Fruit fly (Drosophila melanogaster) whole organism, prepupa: Measurements from ENCODE around the gene Osi6.

Source experiments
- Blimp-1 ChIP-seq: fragments of 200-800 bp; sonication (Bioruptor generic); optimal IDR thresholded peaks from 3 replicates; lab custom pipeline; 2017; ENCODE audit warnings: missing biosample characterization, missing genetic modification characterization, mild to moderate bottlenecking, moderate library complexity, missing genetic modification reagents
- CG11762 ChIP-seq: fragments of 200-800 bp; sonication (Bioruptor generic); optimal IDR thresholded peaks from 3 replicates; lab custom pipeline; 2016; ENCODE audit warnings: missing biosample characterization, missing genetic modification characterization; ENCODE audit not compliant: insufficient read depth
- CG15336 ChIP-seq: fragments of 200-800 bp; sonication (Bioruptor generic); IDR thresholded peaks from 2 replicates; pipeline ENCODE4 v1.3.6; 2022; ENCODE audit warnings: missing biosample characterization, missing genetic modification characterization
- CG16779 ChIP-seq: fragments of 200-800 bp; sonication (Bioruptor generic); optimal IDR thresholded peaks from 3 replicates; lab custom pipeline; 2017; ENCODE audit warnings: missing biosample characterization, mild to moderate bottlenecking, missing genetic modification characterization
- CG32006 ChIP-seq: fragments of 200-800 bp; sonication (Bioruptor generic); optimal IDR thresholded peaks from 3 replicates; lab custom pipeline; 2017; ENCODE audit warnings: missing biosample characterization, mild to moderate bottlenecking, missing genetic modification characterization
- CG34406 ChIP-seq: fragments of 200-800 bp; sonication (Bioruptor generic); optimal IDR thresholded peaks from 3 replicates; lab custom pipeline; 2016; ENCODE audit warnings: missing biosample characterization, missing genetic modification characterization
- CG3919 ChIP-seq: fragments of 200-800 bp; sonication (Bioruptor generic); optimal IDR thresholded peaks from 3 replicates; lab custom pipeline; 2016; ENCODE audit warnings: missing biosample characterization, missing genetic modification characterization
- CG4318 ChIP-seq: fragments of 200-800 bp; sonication (Bioruptor generic); optimal IDR thresholded peaks from 3 replicates; lab custom pipeline; 2017; ENCODE audit warnings: missing biosample characterization, mild to moderate bottlenecking, missing genetic modification characterization
- CG6163 ChIP-seq: fragments of 200-800 bp; sonication (Bioruptor generic); IDR thresholded peaks from 3 replicates; pipeline ENCODE4 v1.3.6; 2022; ENCODE audit warnings: missing biosample characterization, missing genetic modification characterization
- CG6276 ChIP-seq: fragments of 200-800 bp; sonication (Bioruptor generic); optimal IDR thresholded peaks from 2 replicates; lab custom pipeline; 2017; ENCODE audit warnings: missing biosample characterization, mild to moderate bottlenecking, missing genetic modification characterization
- CG6792 ChIP-seq: fragments of 200-800 bp; sonication (Bioruptor generic); optimal IDR thresholded peaks from 3 replicates; lab custom pipeline; 2016; ENCODE audit warnings: missing biosample characterization, missing genetic modification characterization
- CG6808 ChIP-seq: fragments of 200-800 bp; sonication (Bioruptor generic); optimal IDR thresholded peaks from 3 replicates; lab custom pipeline; 2017; ENCODE audit warnings: missing biosample characterization, missing genetic modification characterization, mild to moderate bottlenecking, moderate library complexity, missing genetic modification reagents
- CG8119 ChIP-seq: fragments of 200-800 bp; sonication (Bioruptor generic); IDR thresholded peaks from 3 replicates; pipeline ENCODE4 v1.3.6; 2022; ENCODE audit warnings: missing biosample characterization, missing genetic modification characterization
- CG8632 ChIP-seq: fragments of 200-800 bp; sonication (Bioruptor generic); optimal IDR thresholded peaks from 3 replicates; lab custom pipeline; 2016; ENCODE audit warnings: missing biosample characterization, missing genetic modification characterization
- Eip75B ChIP-seq: fragments of 200-800 bp; sonication (Bioruptor generic); optimal IDR thresholded peaks from 3 replicates; lab custom pipeline; 2016; ENCODE audit warnings: missing biosample characterization, missing genetic modification characterization
- Eip78C ChIP-seq: fragments of 200-800 bp; sonication (Bioruptor generic); peaks from one replicate; lab custom pipeline; 2016; ENCODE audit warnings: missing biosample characterization, missing genetic modification characterization
- Hr4 ChIP-seq: fragments of 200-800 bp; sonication (Bioruptor generic); optimal IDR thresholded peaks from 3 replicates; lab custom pipeline; 2016; ENCODE audit warnings: missing biosample characterization, missing genetic modification characterization
- OdsH ChIP-seq: fragments of 200-800 bp; sonication (Bioruptor generic); optimal IDR thresholded peaks from 3 replicates; lab custom pipeline; 2016; ENCODE audit warnings: missing biosample characterization, missing genetic modification characterization
- Smox ChIP-seq: fragments of 200-800 bp; sonication (Bioruptor generic); optimal IDR thresholded peaks from 3 replicates; lab custom pipeline; 2016; ENCODE audit warnings: missing biosample characterization, missing genetic modification characterization
- Sox102F ChIP-seq: fragments of 200-800 bp; sonication (Bioruptor generic); optimal IDR thresholded peaks from 2 replicates; lab custom pipeline; 2016; ENCODE audit warnings: missing biosample characterization, mild to moderate bottlenecking, missing genetic modification characterization
- Sox14 ChIP-seq: fragments of 200-800 bp; sonication (Bioruptor generic); optimal IDR thresholded peaks from 3 replicates; lab custom pipeline; 2016; ENCODE audit warnings: missing biosample characterization, missing genetic modification characterization
- achi ChIP-seq: fragments of 200-800 bp; sonication (Bioruptor generic); optimal IDR thresholded peaks from 3 replicates; lab custom pipeline; 2016; ENCODE audit warnings: missing biosample characterization, missing genetic modification characterization
- acj6 ChIP-seq: fragments of 200-800 bp; sonication (Bioruptor generic); optimal IDR thresholded peaks from 3 replicates; lab custom pipeline; 2016; ENCODE audit warnings: missing biosample characterization, missing genetic modification characterization
- cyc ChIP-seq: fragments of 200-800 bp; sonication (Bioruptor generic); optimal IDR thresholded peaks from 3 replicates; lab custom pipeline; 2016; ENCODE audit warnings: missing biosample characterization, missing genetic modification characterization
- dac ChIP-seq: fragments of 200-800 bp; sonication (Bioruptor generic); optimal IDR thresholded peaks from 2 replicates; lab custom pipeline; 2017; ENCODE audit warnings: missing biosample characterization, mild to moderate bottlenecking, missing genetic modification characterization
- eg ChIP-seq: fragments of 200-800 bp; sonication (Bioruptor generic); IDR thresholded peaks from 3 replicates; pipeline ENCODE4 v1.3.6; 2022; ENCODE audit warnings: missing biosample characterization, missing genetic modification characterization
- fd59A ChIP-seq: fragments of 200-800 bp; sonication (Bioruptor generic); optimal IDR thresholded peaks from 2 replicates; lab custom pipeline; 2017; ENCODE audit warnings: missing biosample characterization, mild to moderate bottlenecking, missing genetic modification characterization, missing genetic modification reagents
- fkh ChIP-seq: fragments of 200-800 bp; sonication (Bioruptor generic); optimal IDR thresholded peaks from 3 replicates; lab custom pipeline; 2017; ENCODE audit warnings: missing biosample characterization, mild to moderate bottlenecking, missing genetic modification characterization, moderate library complexity
- lz ChIP-seq: fragments of 200-800 bp; sonication (Bioruptor generic); optimal IDR thresholded peaks from 3 replicates; lab custom pipeline; 2016; ENCODE audit warnings: missing biosample characterization, missing genetic modification characterization
- net ChIP-seq: fragments of 200-800 bp; sonication (Bioruptor generic); optimal IDR thresholded peaks from 3 replicates; lab custom pipeline; 2016; ENCODE audit warnings: missing biosample characterization, missing genetic modification characterization
- pdm3 ChIP-seq: fragments of 200-800 bp; sonication (Bioruptor generic); optimal IDR thresholded peaks from 3 replicates; lab custom pipeline; 2016; ENCODE audit warnings: missing biosample characterization, missing genetic modification characterization
- salr ChIP-seq, 2 experiments: fragments of 200-800 bp; sonication (Bioruptor generic); optimal IDR thresholded peaks; 3 replicates each; lab custom pipeline; 2016 to 2018; ENCODE audit warnings: missing biosample characterization in 2 of 2, missing genetic modification characterization in 2 of 2, mild to moderate bottlenecking in 1 of 2
- topi ChIP-seq: fragments of 200-800 bp; sonication (Bioruptor generic); optimal IDR thresholded peaks from 3 replicates; lab custom pipeline; 2016; ENCODE audit warnings: missing biosample characterization, missing genetic modification characterization
- vri ChIP-seq: fragments of 200-800 bp; sonication (Bioruptor generic); optimal IDR thresholded peaks from 3 replicates; lab custom pipeline; 2016; ENCODE audit warnings: missing biosample characterization, mild to moderate bottlenecking, missing genetic modification characterization

Gene Osi6

DNA sequence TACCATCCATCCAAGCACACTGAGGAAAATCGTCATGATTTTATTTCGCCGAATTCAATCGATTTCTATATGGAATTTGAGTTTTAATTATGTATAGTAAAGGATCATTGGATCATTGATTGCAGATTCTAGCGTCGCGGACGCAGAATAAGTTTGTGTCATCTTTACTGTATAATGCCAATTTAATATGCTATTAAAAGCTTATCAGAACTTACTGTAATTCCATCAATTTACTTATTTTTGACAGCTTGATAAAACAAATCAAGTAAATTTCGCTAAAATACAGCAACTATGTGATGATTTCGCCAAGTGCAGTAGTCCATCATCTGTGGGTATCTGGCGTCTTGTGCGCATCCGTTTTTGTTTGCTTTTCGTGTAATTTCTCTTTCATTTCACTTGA is 1.4 kb upstream of the Osi6 start (continued):
- TF ChIP-seq CG34406 (GFP tag; lab: Kevin White, UChicago) (peak; percentile 66), Eip75B (GFP tag; lab: Kevin White, UChicago) (peak; percentile 21), Smox (no peak), CG4318 (GFP tag; lab: Kevin White, UChicago) (peak; percentile 62), Sox14 (GFP tag; lab: Kevin White, UChicago) (peak; percentile 25), Hr4 (peak; percentile 75), fkh (GFP tag; lab: Kevin White, UChicago) (no peak), Blimp-1 (GFP tag; lab: Kevin White, UChicago) (no peak)
- TF ChIP-seq, all 60 proteins: peak for 24

DNA sequence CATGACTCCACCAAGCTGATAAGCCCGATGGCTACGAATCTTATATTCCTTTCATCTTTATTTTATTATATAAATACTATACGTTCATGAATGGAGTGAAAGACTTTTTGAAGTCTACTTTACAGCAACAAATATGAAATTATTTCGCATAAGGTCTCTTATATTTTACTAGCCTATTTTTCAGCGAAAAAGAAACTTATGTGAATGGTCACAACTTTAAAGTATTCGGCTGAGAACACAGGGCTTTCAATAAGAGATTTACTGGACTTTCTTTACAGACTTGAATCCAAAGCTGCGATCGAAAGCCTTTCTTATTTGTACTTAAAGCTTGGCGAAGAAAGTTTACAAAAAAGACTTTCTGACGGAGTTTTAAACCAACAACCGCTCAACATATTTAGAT is 4.5 kb downstream of the Osi6 start:
- no peak for TF ChIP-seq cyc (GFP tag; lab: Kevin White, UChicago)
- no peak for TF ChIP-seq salr (GFP tag; optimal IDR thresholded peaks at IDR 0.05; lab: Kevin White, UChicago)
- TF ChIP-seq vri (GFP tag; lab: Kevin White, UChicago): no peak

DNA sequence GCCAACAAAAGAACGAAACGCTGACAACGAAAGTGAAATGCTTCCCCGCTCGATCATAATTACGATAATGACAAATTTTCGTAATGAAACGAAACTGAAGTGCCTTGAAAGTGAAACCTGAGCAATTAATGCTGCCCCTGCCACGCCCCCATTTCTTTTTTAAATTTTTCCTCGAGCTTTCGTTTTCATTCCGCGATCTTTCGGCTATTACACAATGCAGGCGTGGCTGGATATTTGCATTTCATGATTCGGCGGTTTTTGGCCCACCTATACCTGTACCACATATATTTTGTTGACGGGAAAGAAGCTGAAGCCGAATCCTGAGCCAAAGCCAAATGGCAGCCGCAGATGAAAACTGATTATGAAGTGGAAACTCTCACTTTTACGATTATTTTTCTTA is 5.8 kb downstream of the Osi6 start:
- TF ChIP-seq CG32006 (GFP tag; lab: Kevin White, UChicago) (no peak), Sox102F (GFP tag; lab: Kevin White, UChicago) (no peak), pdm3 (no peak), CG11762 (no peak), Eip75B (GFP tag; lab: Kevin White, UChicago) (no peak), Blimp-1 (GFP tag; lab: Kevin White, UChicago) (peak; percentile 73), CG6163 (GFP tag; lab: Robert Waterston, UW) (no peak)

DNA sequence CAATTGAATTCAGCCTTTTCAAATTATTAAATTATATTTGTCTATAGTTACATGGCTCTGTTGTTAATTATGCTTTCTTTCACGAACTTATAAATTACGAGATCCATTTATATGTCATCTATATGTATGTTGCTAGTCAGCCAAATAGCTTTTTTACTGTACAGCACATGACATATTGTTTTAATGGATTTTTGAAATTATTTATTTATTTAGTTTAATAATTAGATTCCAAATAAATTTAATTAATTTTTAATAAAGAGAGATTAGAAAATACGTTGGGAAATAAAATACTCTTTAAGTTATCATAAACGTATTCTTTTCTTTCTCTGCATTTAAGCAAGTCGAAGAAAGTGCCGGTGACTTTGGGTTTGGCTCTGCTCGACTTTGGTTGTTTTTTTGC is 6.8 kb downstream of the Osi6 start:
- TF ChIP-seq achi (GFP tag; lab: Kevin White, UChicago): peak; percentile 39
- TF ChIP-seq CG6808 (GFP tag; lab: Kevin White, UChicago): no peak
- peak in 1 of 2 experiments; percentile 36 for TF ChIP-seq salr (GFP tag; optimal IDR thresholded peaks at IDR 0.05; lab: Kevin White, UChicago)
- TF ChIP-seq CG6163 (GFP tag; lab: Robert Waterston, UW): no peak
- no peak for TF ChIP-seq cyc (GFP tag; lab: Kevin White, UChicago)
- TF ChIP-seq acj6 (GFP tag; lab: Kevin White, UChicago): peak; percentile 25
- TF ChIP-seq net (GFP tag; lab: Kevin White, UChicago): peak; percentile 27
- TF ChIP-seq pdm3: peak; percentile 18
- TF ChIP-seq topi (GFP tag; lab: Kevin White, UChicago): no peak
- TF ChIP-seq CG32006 (GFP tag; lab: Kevin White, UChicago): peak; percentile 92
- peak; percentile 75 for TF ChIP-seq Eip78C (GFP tag; lab: Kevin White, UChicago)
- peak; percentile 24 for TF ChIP-seq CG6792 (GFP tag; lab: Kevin White, UChicago)
- no peak for TF ChIP-seq CG8632 (GFP tag; lab: Kevin White, UChicago)
- TF ChIP-seq CG6276: peak; percentile 77
- peak; percentile 75 for TF ChIP-seq Hr4
- TF ChIP-seq lz: no peak
- TF ChIP-seq dac (GFP tag; lab: Kevin White, UChicago): peak; percentile 59
- no peak for TF ChIP-seq CG16779 (tag; lab: Kevin White, UChicago)
- TF ChIP-seq CG8119: peak; percentile 67
- TF ChIP-seq CG3919 (GFP tag; lab: Kevin White, UChicago): peak; percentile 39
- TF ChIP-seq CG4318 (GFP tag; lab: Kevin White, UChicago): peak; percentile 69
- TF ChIP-seq CG15336 (GFP tag; lab: Robert Waterston, UW): peak; percentile 54
- TF ChIP-seq OdsH (GFP tag; lab: Kevin White, UChicago): peak; percentile 58
- peak; percentile 38; the same call in 1 of the 3 replicates for TF ChIP-seq eg (GFP tag; lab: Robert Waterston, UW)
- peak; percentile 34 for TF ChIP-seq CG34406 (GFP tag; lab: Kevin White, UChicago)
- TF ChIP-seq fd59A (GFP tag; lab: Kevin White, UChicago): no peak
